Fruit fly (Drosophila melanogaster): Measurements from ENCODE around the gene GAA1.
A peak's percentile ranks its signal among the peaks of the same experiment; 100 is the strongest.

dm6 chrX:5904377-5905085 lies 31.4 kb upstream of the GAA1 start:
- TF ChIP-seq twi (tag; optimal IDR thresholded peaks at IDR 0.05) (no peak), PHDP (tag; optimal IDR thresholded peaks at IDR 0.05) (no peak), NK7.1 (GFP tag; optimal IDR thresholded peaks at IDR 0.05) (no peak), lbe (GFP tag; optimal IDR thresholded peaks at IDR 0.05) (peak; percentile 24), CG2712 (tag; optimal IDR thresholded peaks at IDR 0.05) (no peak), CG1602 (GFP tag; optimal IDR thresholded peaks at IDR 0.05) (no peak), amos (GFP tag; IDR thresholded peaks at IDR 0.05; ENCODE audit: partially characterized antibody) (no peak), ab (GFP tag; optimal IDR thresholded peaks at IDR 0.05) (no peak), CG3726 (GFP tag; IDR thresholded peaks at IDR 0.05) (no peak), CG12219 (GFP tag; optimal IDR thresholded peaks at IDR 0.05) (no peak)

All from whole organism, embryonic.